Worm (Caenorhabditis elegans) whole organism, young adult: ENCODE results near the gene nhr-32.

ENCODE experiments used
- B0019.2 ChIP-seq: fragments of 200-800 bp; sonication (Bioruptor generic); conservative IDR thresholded peaks from 2 replicates; pipeline ENCODE4 v1.3.6; 2022; ENCODE audit warnings: missing genetic modification reagents, missing genetic modification characterization, missing compliant biosample characterization
- B0035.1 ChIP-seq: sonication (generic microtip); optimal IDR thresholded peaks from 2 replicates; lab custom pipeline; 2016; ENCODE audit warnings: missing genetic modification characterization, mild to moderate bottlenecking, missing compliant biosample characterization, missing genotype, missing genetic modification reagents
- B0261.1 ChIP-seq: sonication (generic microtip); optimal IDR thresholded peaks from 2 replicates; lab custom pipeline; 2016; ENCODE audit warnings: mild to moderate bottlenecking, missing genetic modification characterization, moderate library complexity, missing compliant biosample characterization
- D2030.7 ChIP-seq: fragments of 200-800 bp; sonication (Bioruptor generic); IDR thresholded peaks from 2 replicates; pipeline ENCODE4 v1.3.6; 2022; ENCODE audit warnings: missing genetic modification reagents, missing genetic modification characterization, missing compliant biosample characterization
- F22D6.2 ChIP-seq: sonication (generic microtip); optimal IDR thresholded peaks from 2 replicates; lab custom pipeline; 2016; ENCODE audit warnings: mild to moderate bottlenecking, missing genetic modification characterization, missing compliant biosample characterization
- F33H1.4 ChIP-seq: fragments of 200-800 bp; sonication (Bioruptor generic); IDR thresholded peaks from 2 replicates; pipeline ENCODE4 v1.3.6; 2022; ENCODE audit warnings: missing genetic modification reagents, missing genetic modification characterization, missing compliant biosample characterization
- F37B4.10 ChIP-seq: fragments of 200-800 bp; sonication (Bioruptor generic); IDR thresholded peaks from 2 replicates; pipeline ENCODE4 v1.3.6; 2022; ENCODE audit warnings: missing genetic modification characterization, missing compliant biosample characterization
- K12H6.12 ChIP-seq: fragments of 200-800 bp; sonication (Bioruptor generic); optimal IDR thresholded peaks from 2 replicates; lab custom pipeline; 2018; ENCODE audit warnings: mild to moderate bottlenecking, missing genetic modification characterization, missing compliant biosample characterization
- T07F8.4 ChIP-seq: sonication (generic microtip); optimal IDR thresholded peaks from 2 replicates; lab custom pipeline; 2016; ENCODE audit warnings: mild to moderate bottlenecking, missing genetic modification characterization, moderate library complexity, missing compliant biosample characterization
- T26A5.8 ChIP-seq: sonication (generic microtip); optimal IDR thresholded peaks from 2 replicates; lab custom pipeline; 2016; ENCODE audit warnings: missing genetic modification characterization, missing compliant biosample characterization
- Y53F4B.3 ChIP-seq: fragments of 200-800 bp; sonication (Bioruptor generic); IDR thresholded peaks from 2 replicates; pipeline ENCODE4 v1.3.6; 2022; ENCODE audit warnings: missing genetic modification reagents, missing genetic modification characterization, missing compliant biosample characterization
- Y56A3A.18 ChIP-seq: fragments of 200-800 bp; sonication (Bioruptor generic); IDR thresholded peaks from 2 replicates; pipeline ENCODE4 v1.3.6; 2022; ENCODE audit warnings: missing genetic modification reagents, missing genetic modification characterization, missing compliant biosample characterization
- Y67H2A.10 ChIP-seq: fragments of 200-800 bp; sonication (Bioruptor generic); conservative IDR thresholded peaks from 2 replicates; pipeline ENCODE4 v1.3.6; 2022; ENCODE audit warnings: missing genetic modification reagents, missing genetic modification characterization, missing compliant biosample characterization
- akir-1 ChIP-seq: fragments of 200-800 bp; sonication (Bioruptor generic); optimal IDR thresholded peaks from 2 replicates; lab custom pipeline; 2018; ENCODE audit warnings: mild to moderate bottlenecking, missing genetic modification characterization, moderate library complexity, missing compliant biosample characterization
- athp-1 ChIP-seq: sonication (generic microtip); optimal IDR thresholded peaks from 2 replicates; lab custom pipeline; 2017; ENCODE audit warnings: mild to moderate bottlenecking, missing genetic modification characterization, missing compliant biosample characterization
- bed-1 ChIP-seq: fragments of 200-800 bp; sonication (Bioruptor generic); IDR thresholded peaks from 2 replicates; pipeline ENCODE4 v1.3.6; 2022; ENCODE audit warnings: missing genetic modification reagents, missing genetic modification characterization, missing compliant biosample characterization
- ccch-3 ChIP-seq: fragments of 200-800 bp; sonication (Bioruptor generic); optimal IDR thresholded peaks from 2 replicates; lab custom pipeline; 2018; ENCODE audit warnings: mild to moderate bottlenecking, missing genetic modification characterization, missing compliant biosample characterization
- cebp-1 ChIP-seq, 2 experiments: fragments of 200-800 bp in 1 of 2; sonication (Bioruptor generic) in 1 of 2; sonication (generic microtip) in 1 of 2; IDR thresholded peaks in 1 of 2; optimal IDR thresholded peaks in 1 of 2; 2 replicates each; pipeline versions ENCODE4 v1.3.6 to Lab custom; 2017 to 2022; ENCODE audit warnings: missing compliant biosample characterization in 2 of 2, missing genetic modification characterization in 2 of 2, mild to moderate bottlenecking in 1 of 2, missing genetic modification reagents in 1 of 2, moderate library complexity in 1 of 2
- ceh-40 ChIP-seq: fragments of 200-800 bp; sonication (Bioruptor generic); IDR thresholded peaks from 2 replicates; pipeline ENCODE4 v1.3.6; 2022; ENCODE audit warnings: missing genetic modification characterization, missing compliant biosample characterization
- chd-7 ChIP-seq: sonication (generic microtip); optimal IDR thresholded peaks from 2 replicates; lab custom pipeline; 2016; ENCODE audit warnings: mild to moderate bottlenecking, missing genetic modification characterization, moderate library complexity, missing compliant biosample characterization
- die-1 ChIP-seq: sonication (generic microtip); optimal IDR thresholded peaks from 2 replicates; lab custom pipeline; 2016; ENCODE audit warnings: missing genotype, mild to moderate bottlenecking, missing genetic modification characterization, missing compliant biosample characterization
- dox-1 ChIP-seq: fragments of 200-800 bp; sonication (Bioruptor generic); IDR thresholded peaks from 2 replicates; pipeline ENCODE4 v1.3.6; 2022; ENCODE audit warnings: missing genetic modification reagents, missing genetic modification characterization, missing compliant biosample characterization
- dpff-1 ChIP-seq: sonication (generic microtip); optimal IDR thresholded peaks from 2 replicates; lab custom pipeline; 2017; ENCODE audit warnings: mild to moderate bottlenecking, missing genetic modification characterization, missing compliant biosample characterization
- dpl-1 ChIP-seq: fragments of 150-350 bp; optimal IDR thresholded peaks from 2 replicates; lab custom pipeline; 2014; ENCODE audit warnings: missing biosample characterization, missing genetic modification reagents, missing genetic modification characterization
- efl-1 ChIP-seq: fragments of 150-350 bp; optimal IDR thresholded peaks from 2 replicates; lab custom pipeline; 2014; ENCODE audit warnings: missing biosample characterization, missing genetic modification reagents, missing genetic modification characterization
- ekl-4 ChIP-seq: fragments of 200-800 bp; sonication (Bioruptor generic); IDR thresholded peaks from 2 replicates; pipeline ENCODE4 v1.3.6; 2022; ENCODE audit warnings: missing genetic modification reagents, missing genetic modification characterization, missing compliant biosample characterization
- ets-4 ChIP-seq: fragments of 200-800 bp; sonication (Bioruptor generic); optimal IDR thresholded peaks from 2 replicates; lab custom pipeline; 2018; ENCODE audit warnings: mild to moderate bottlenecking, missing genetic modification characterization, missing compliant biosample characterization
- hlh-12 ChIP-seq: sonication (generic microtip); optimal IDR thresholded peaks from 2 replicates; lab custom pipeline; 2016; ENCODE audit warnings: missing genetic modification characterization, missing compliant biosample characterization
- hmg-20 ChIP-seq: fragments of 200-800 bp; sonication (Bioruptor generic); IDR thresholded peaks from 2 replicates; pipeline ENCODE4 v1.3.6; 2022; ENCODE audit warnings: missing genetic modification reagents, missing genetic modification characterization, missing compliant biosample characterization
- lag-1 ChIP-seq: fragments of 200-800 bp; sonication (Bioruptor generic); IDR thresholded peaks from 2 replicates; pipeline ENCODE4 v1.3.6; 2022; ENCODE audit warnings: missing genetic modification reagents, missing genetic modification characterization, missing compliant biosample characterization
- let-526 ChIP-seq: fragments of 200-800 bp; sonication (Bioruptor generic); IDR thresholded peaks from 2 replicates; pipeline ENCODE4 v1.3.6; 2022; ENCODE audit warnings: missing genetic modification reagents, missing genetic modification characterization, missing compliant biosample characterization
- lin-35 ChIP-seq, 3 experiments: fragments of 150-350 bp in 2 of 3; sonication (generic microtip) in 1 of 3; optimal IDR thresholded peaks; 2 replicates each; lab custom pipeline; 2014 to 2018; ENCODE audit warnings: missing biosample characterization in 3 of 3, missing genetic modification characterization in 3 of 3, missing genetic modification reagents in 3 of 3
- lir-1 ChIP-seq: fragments of 200-800 bp; sonication (Bioruptor generic); conservative IDR thresholded peaks from 2 replicates; pipeline ENCODE4 v1.3.6; 2022; ENCODE audit warnings: missing genetic modification reagents, missing genetic modification characterization, missing compliant biosample characterization
- madf-3 ChIP-seq: fragments of 200-800 bp; sonication (Bioruptor generic); IDR thresholded peaks from 2 replicates; pipeline ENCODE4 v1.3.6; 2022; ENCODE audit warnings: missing genetic modification reagents, missing genetic modification characterization, missing compliant biosample characterization
- rcor-1 ChIP-seq: fragments of 200-800 bp; sonication (Bioruptor generic); IDR thresholded peaks from 2 replicates; pipeline ENCODE4 v1.3.6; 2022; ENCODE audit warnings: missing genetic modification reagents, missing genetic modification characterization, missing compliant biosample characterization
- rpc-1 ChIP-seq, 2 experiments: fragments of 150-350 bp in 1 of 2; sonication (generic microtip) in 1 of 2; optimal IDR thresholded peaks; 2 replicates each; lab custom pipeline; 2014 to 2018; ENCODE audit warnings: missing biosample characterization in 1 of 2, missing genetic modification characterization in 1 of 2, missing genetic modification reagents in 1 of 2, missing genotype in 1 of 2
- snpc-1.1 ChIP-seq: sonication (generic microtip); optimal IDR thresholded peaks from 2 replicates; lab custom pipeline; 2017; ENCODE audit warnings: missing genetic modification characterization, mild to moderate bottlenecking, missing compliant biosample characterization, antibody characterized with exemption, moderate library complexity, missing genotype, missing genetic modification reagents; ENCODE audit not compliant: insufficient read depth
- snpc-3.4 ChIP-seq: sonication (generic microtip); optimal IDR thresholded peaks from 2 replicates; lab custom pipeline; 2017; ENCODE audit warnings: missing genetic modification characterization, mild to moderate bottlenecking, missing compliant biosample characterization, antibody characterized with exemption, moderate library complexity, missing genotype, missing genetic modification reagents
- snpc-4 ChIP-seq, 5 experiments: fragments of 150-350 bp in 1 of 5; sonication (generic microtip) in 4 of 5; optimal IDR thresholded peaks; 2 replicates each; lab custom pipeline; 2014 to 2018; ENCODE audit warnings: missing genetic modification characterization in 5 of 5, missing biosample characterization in 3 of 5, antibody characterized with exemption in 2 of 5, mild to moderate bottlenecking in 2 of 5, missing compliant biosample characterization in 2 of 5, missing genotype in 2 of 5, moderate library complexity in 2 of 5, missing genetic modification reagents in 1 of 5
- somi-1 ChIP-seq: fragments of 200-800 bp; sonication (Bioruptor generic); optimal IDR thresholded peaks from 2 replicates; lab custom pipeline; 2018; ENCODE audit warnings: mild to moderate bottlenecking, missing genetic modification characterization, missing compliant biosample characterization
- tbp1 ChIP-seq: fragments of 200-800 bp; sonication (Bioruptor generic); optimal IDR thresholded peaks from 2 replicates; lab custom pipeline; 2018; ENCODE audit warnings: mild to moderate bottlenecking, missing genetic modification characterization, missing compliant biosample characterization
- xnd-1 ChIP-seq: sonication (generic microtip); optimal IDR thresholded peaks from 2 replicates; lab custom pipeline; 2016; ENCODE audit warnings: missing genotype, missing genetic modification reagents, missing genetic modification characterization, missing compliant biosample characterization
- ztf-18 ChIP-seq: sonication (generic microtip); optimal IDR thresholded peaks from 2 replicates; lab custom pipeline; 2016; ENCODE audit warnings: missing genotype, mild to moderate bottlenecking, missing genetic modification characterization, missing compliant biosample characterization
- ztf-22 ChIP-seq: fragments of 200-800 bp; sonication (Bioruptor generic); optimal IDR thresholded peaks from 2 replicates; lab custom pipeline; 2018; ENCODE audit warnings: mild to moderate bottlenecking, missing genetic modification characterization, moderate library complexity, missing compliant biosample characterization
- ztf-25 ChIP-seq: fragments of 200-800 bp; sonication (Bioruptor generic); IDR thresholded peaks from 2 replicates; pipeline ENCODE4 v1.3.6; 2022; ENCODE audit warnings: missing genetic modification reagents, missing genetic modification characterization, missing compliant biosample characterization
- ztf-3 ChIP-seq: fragments of 200-800 bp; sonication (Bioruptor generic); optimal IDR thresholded peaks from 2 replicates; lab custom pipeline; 2018; ENCODE audit warnings: mild to moderate bottlenecking, missing genetic modification characterization, missing compliant biosample characterization
- ztf-6 ChIP-seq: fragments of 200-800 bp; sonication (Bioruptor generic); IDR thresholded peaks from 2 replicates; pipeline ENCODE4 v1.3.6; 2022; ENCODE audit warnings: missing genetic modification reagents, missing genetic modification characterization, missing compliant biosample characterization

Gene nhr-32

ce11 chrX:13250163-13250562, 1.6 kb upstream of the nhr-32 start (continued):
- no peak for TF ChIP-seq Y56A3A.18
- no peak for TF ChIP-seq lag-1
- no peak for TF ChIP-seq dpl-1 (GFP tag; lab: Kevin White, UChicago)
- no peak for TF ChIP-seq ztf-3
- no peak for TF ChIP-seq ceh-40 (GFP tag; lab: Robert Waterston, UW)
- TF ChIP-seq tbp1 (GFP tag; lab: Kevin White, UChicago), result peak; percentile 12
- TF ChIP-seq lir-1, result no peak
- no peak for TF ChIP-seq akir-1 (GFP tag; lab: Kevin White, UChicago)
- TF ChIP-seq ekl-4 (GFP tag; lab: Robert Waterston, UW), result no peak
- TF ChIP-seq bed-1 (GFP tag; lab: Robert Waterston, UW), result no peak
- TF ChIP-seq ztf-6 (GFP tag; lab: Robert Waterston, UW), result no peak
- no peak for TF ChIP-seq somi-1 (GFP tag; lab: Kevin White, UChicago)
- no peak for TF ChIP-seq rpc-1 (optimal IDR thresholded peaks at IDR 0.05; lab: Kevin White, UChicago)
- no peak for TF ChIP-seq rpc-1 (tag; optimal IDR thresholded peaks at IDR 0.05; lab: Kevin White, UChicago)
- TF ChIP-seq efl-1, result no peak
- no peak for TF ChIP-seq chd-7 (tag; lab: Kevin White, UChicago)
- no peak for TF ChIP-seq F37B4.10 (GFP tag; lab: Robert Waterston, UW)
- TF ChIP-seq hlh-12, result no peak
- TF ChIP-seq B0261.1 (tag; lab: Kevin White, UChicago), result no peak
- TF ChIP-seq B0035.1, result no peak
- no peak for TF ChIP-seq dpff-1
- TF ChIP-seq D2030.7 (GFP tag; lab: Robert Waterston, UW), result no peak
- no peak for TF ChIP-seq K12H6.12 (tag; lab: Kevin White, UChicago)
- no peak for TF ChIP-seq Y67H2A.10
- TF ChIP-seq ccch-3 (GFP tag; lab: Kevin White, UChicago), result no peak
- TF ChIP-seq xnd-1 (tag; lab: Kevin White, UChicago), result no peak
- TF ChIP-seq B0019.2 (GFP tag; lab: Robert Waterston, UW), result no peak
- no peak for TF ChIP-seq ztf-18 (tag; lab: Kevin White, UChicago)
- TF ChIP-seq athp-1 (tag; lab: Kevin White, UChicago), result no peak
- TF ChIP-seq cebp-1 (GFP tag; IDR thresholded peaks at IDR 0.05; lab: Robert Waterston, UW), result 0 out of 2 replicates have a peak, but pooled peaks have one; percentile 21
- TF ChIP-seq cebp-1 (tag; optimal IDR thresholded peaks at IDR 0.05; lab: Kevin White, UChicago), result peak; percentile 45
- no peak for TF ChIP-seq ztf-25 (GFP tag; lab: Robert Waterston, UW)
- TF ChIP-seq snpc-1.1 (tag; lab: Kevin White, UChicago), result no peak
- no peak for TF ChIP-seq lin-35 (GFP tag; optimal IDR thresholded peaks at IDR 0.05; lab: Kevin White, UChicago)
- peak; percentile 12 for TF ChIP-seq snpc-3.4
- no peak for TF ChIP-seq T07F8.4 (tag; lab: Kevin White, UChicago)
- no peak for TF ChIP-seq rcor-1 (GFP tag; lab: Robert Waterston, UW)
- peak; percentile 38; the same call in 1 of the 2 replicates for TF ChIP-seq dox-1
- no peak for TF ChIP-seq madf-3 (GFP tag; lab: Robert Waterston, UW)
- TF ChIP-seq ets-4 (GFP tag; lab: Kevin White, UChicago), result no peak
- TF ChIP-seq let-526 (GFP tag; lab: Robert Waterston, UW), result 0 out of 2 replicates have a peak, but pooled peaks have one; percentile 18
- TF ChIP-seq Y53F4B.3, result no peak
- no peak for TF ChIP-seq F33H1.4 (GFP tag; lab: Robert Waterston, UW)
- TF ChIP-seq F22D6.2 (tag; lab: Kevin White, UChicago), result no peak
- no peak for TF ChIP-seq snpc-4 (GFP tag; optimal IDR thresholded peaks at IDR 0.05; lab: Kevin White, UChicago)
- no peak for TF ChIP-seq snpc-4 (tag; optimal IDR thresholded peaks at IDR 0.05; lab: Kevin White, UChicago)
- no peak for TF ChIP-seq T26A5.8 (tag; lab: Kevin White, UChicago)
- no peak for TF ChIP-seq die-1 (tag; lab: Kevin White, UChicago)
- TF ChIP-seq hmg-20, result no peak
- TF ChIP-seq ztf-22 (GFP tag; lab: Kevin White, UChicago), result no peak
